Worm (Caenorhabditis elegans): ENCODE results near the gene K07F5.7.

K07F5.7 gene

DNA sequence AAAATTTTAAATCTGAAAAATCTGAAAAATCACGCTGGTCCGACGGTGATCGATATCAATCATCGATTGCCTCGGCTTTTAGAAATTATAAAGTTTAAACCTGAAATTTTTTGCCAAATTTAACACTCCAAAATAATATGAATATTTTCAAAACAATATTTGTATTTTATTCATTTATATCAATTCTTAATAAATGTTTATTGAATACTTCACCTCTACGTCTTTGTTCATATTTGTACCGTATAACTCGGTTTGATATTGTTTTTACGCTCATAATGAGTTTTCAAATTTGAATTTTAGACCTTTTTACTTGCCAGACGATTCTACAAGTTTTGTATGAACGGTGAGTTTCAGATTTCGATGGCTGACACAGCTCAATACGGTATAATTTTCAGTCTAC is 16.8 kb upstream of the K07F5.7 start, which contains the start of the genes K07F5.15 and K07F5.22:
K07F5.15 (plus strand) TSS at position 301 of the 400 bp plus-strand sequence.
K07F5.22 (plus strand) TSS at position 301 of the 400 bp plus-strand sequence.
- no peak for TF ChIP-seq sem-4 (tag; optimal IDR thresholded peaks at IDR 0.05)
- TF ChIP-seq mdl-1 (tag; optimal IDR thresholded peaks at IDR 0.05), result no peak
- no peak for TF ChIP-seq ZK546.5 (tag; optimal IDR thresholded peaks at IDR 0.05)
- TF ChIP-seq peb-1 (tag; optimal IDR thresholded peaks at IDR 0.05), result no peak
- TF ChIP-seq unc-39 (tag; optimal IDR thresholded peaks at IDR 0.05), result no peak

DNA sequence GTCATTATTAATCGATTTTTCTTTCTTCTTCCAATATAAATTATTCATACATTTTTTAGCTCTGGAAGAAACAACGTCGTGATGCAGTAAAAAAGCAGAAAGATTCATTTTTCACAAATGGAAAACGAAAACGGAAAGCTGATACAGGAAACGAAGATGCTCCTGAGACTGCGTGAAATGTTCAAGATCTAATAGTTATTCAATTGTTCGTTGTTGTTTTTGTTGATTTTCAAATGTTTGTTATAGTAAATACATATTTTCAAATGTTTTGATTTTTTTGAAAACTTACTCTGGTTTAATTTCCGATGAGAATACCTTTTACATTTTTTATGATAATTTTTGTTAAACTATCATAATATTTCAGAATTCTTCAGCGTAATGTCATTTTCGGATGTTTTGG is 15.8 kb upstream of the K07F5.7 start, which contains the start of gene K07F5.16:
K07F5.16 (plus strand) TSS at position 301 of the 400 bp plus-strand sequence.
- TF ChIP-seq F13H6.1 (tag; optimal IDR thresholded peaks at IDR 0.05), result no peak
- TF ChIP-seq elt-1 (tag; optimal IDR thresholded peaks at IDR 0.05), result no peak
- no peak for TF ChIP-seq nhr-10 (tag; optimal IDR thresholded peaks at IDR 0.05)
- no peak for TF ChIP-seq C34F6.9 (tag; optimal IDR thresholded peaks at IDR 0.05)
- TF ChIP-seq nhr-12 (tag; optimal IDR thresholded peaks at IDR 0.05), result no peak
- TF ChIP-seq unc-55 (GFP tag; optimal IDR thresholded peaks at IDR 0.05), result no peak
- TF ChIP-seq alr-1 (tag; optimal IDR thresholded peaks at IDR 0.05), result no peak
- TF ChIP-seq lin-13 (GFP tag; optimal IDR thresholded peaks at IDR 0.05), result no peak

DNA sequence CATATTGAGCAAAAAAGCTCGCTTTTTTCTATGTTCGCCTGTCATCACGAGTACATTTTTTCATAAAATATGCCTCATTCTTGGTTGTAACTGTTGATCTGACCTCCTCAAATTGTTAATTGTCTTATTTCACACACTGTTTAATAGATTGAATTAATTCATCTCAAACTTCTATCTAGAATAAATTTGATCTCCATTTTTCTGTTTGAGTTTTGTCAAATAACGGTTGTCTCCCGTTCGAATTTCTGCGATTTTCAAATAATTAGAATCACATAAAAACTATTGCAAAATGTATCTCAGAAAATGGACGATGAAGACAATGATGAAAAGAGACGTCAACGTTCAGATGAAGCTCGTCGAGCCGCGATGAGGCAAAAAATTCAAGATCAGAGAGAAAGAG is 13.9 kb upstream of the K07F5.7 start, which contains the start of gene K07F5.14:
K07F5.14 (plus strand) TSS at position 301 of the 400 bp plus-strand sequence.
- TF ChIP-seq nhr-129 (tag; optimal IDR thresholded peaks at IDR 0.05), result no peak
- no peak for TF ChIP-seq C34F6.9 (tag; optimal IDR thresholded peaks at IDR 0.05)
- no peak for TF ChIP-seq nhr-12 (tag; optimal IDR thresholded peaks at IDR 0.05)
- no peak for TF ChIP-seq nhr-25 (tag; optimal IDR thresholded peaks at IDR 0.05)
- TF ChIP-seq R02D3.7 (tag; optimal IDR thresholded peaks at IDR 0.05), result no peak
- TF ChIP-seq ztf-11 (tag; optimal IDR thresholded peaks at IDR 0.05), result no peak
- TF ChIP-seq crh-2 (tag; optimal IDR thresholded peaks at IDR 0.05), result no peak
- TF ChIP-seq Y55F3AM.14 (GFP tag; optimal IDR thresholded peaks at IDR 0.05), result no peak
- no peak for TF ChIP-seq ceh-16 (tag; optimal IDR thresholded peaks at IDR 0.05)
- no peak for TF ChIP-seq dmd-4 (tag; optimal IDR thresholded peaks at IDR 0.05)
- no peak for TF ChIP-seq elt-3 (tag; optimal IDR thresholded peaks at IDR 0.05)
- no peak for TF ChIP-seq egl-27 (tag; optimal IDR thresholded peaks at IDR 0.05)
- TF ChIP-seq nhr-11 (tag; optimal IDR thresholded peaks at IDR 0.05), result no peak
- TF ChIP-seq peb-1 (tag; optimal IDR thresholded peaks at IDR 0.05), result no peak
- TF ChIP-seq nhr-23 (tag; optimal IDR thresholded peaks at IDR 0.05), result no peak
- TF ChIP-seq nhr-6 (tag; optimal IDR thresholded peaks at IDR 0.05), result no peak
- TF ChIP-seq ceh-82 (tag; optimal IDR thresholded peaks at IDR 0.05), result no peak

DNA sequence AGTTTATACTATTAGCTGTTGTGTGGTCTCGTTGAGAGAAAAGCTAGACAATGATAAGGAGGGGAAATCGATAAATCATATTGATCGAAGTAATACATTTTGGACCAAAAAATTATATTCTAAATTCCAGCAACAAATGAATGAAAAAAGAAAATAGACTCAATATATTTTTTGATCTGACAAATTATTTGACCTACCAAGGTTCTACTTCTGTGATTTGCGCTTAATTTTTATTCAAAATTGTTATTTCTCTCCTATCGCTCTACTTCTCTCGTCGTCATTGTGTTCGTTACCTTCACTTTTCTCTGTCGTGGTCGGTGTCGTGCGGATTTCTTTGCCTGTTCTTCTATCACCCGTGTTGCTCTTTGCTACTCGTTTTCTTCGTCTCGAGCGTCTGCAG is 11.0 kb upstream of the K07F5.7 start:
- no peak for TF ChIP-seq ama-1 (optimal IDR thresholded peaks at IDR 0.05)

DNA sequence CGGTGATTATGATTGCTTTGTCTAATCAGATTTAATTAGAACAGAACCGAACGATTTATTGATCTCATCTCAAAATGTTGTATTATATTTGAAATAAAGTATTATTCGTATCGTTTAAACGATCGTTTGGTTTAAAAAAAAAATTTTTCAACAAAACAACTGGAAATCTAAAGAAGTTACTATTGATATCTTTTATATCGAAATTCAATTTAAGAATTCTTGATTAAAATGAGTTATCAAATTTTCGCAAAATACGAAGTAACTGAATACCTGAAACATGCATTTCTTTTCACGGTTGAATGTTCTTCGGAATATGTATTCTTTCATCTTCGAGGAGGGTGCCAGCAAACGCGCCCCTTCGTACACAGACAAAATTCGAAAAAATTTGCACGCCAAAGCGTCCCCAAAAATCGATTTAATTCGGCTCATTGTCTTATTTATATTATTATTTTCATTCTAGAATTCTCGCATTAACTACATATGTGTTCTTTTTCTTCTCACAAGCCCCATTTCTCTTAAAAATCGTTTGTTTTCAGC is 10.0 kb upstream of the K07F5.7 start, which contains the start of gene npp-1:
npp-1 (plus strand) TSS at position 537 of the 537 bp plus-strand sequence.
- TF ChIP-seq crh-2 (tag; optimal IDR thresholded peaks at IDR 0.05) (peak; percentile 4), unc-55 (GFP tag; optimal IDR thresholded peaks at IDR 0.05) (peak; percentile 62), C34F6.9 (tag; optimal IDR thresholded peaks at IDR 0.05) (peak; percentile 70), mdl-1 (tag; optimal IDR thresholded peaks at IDR 0.05) (no peak), lin-39 (tag; optimal IDR thresholded peaks at IDR 0.05) (no peak), gmeb-1 (tag; optimal IDR thresholded peaks at IDR 0.05) (peak; percentile 32), ztf-1 (GFP tag; conservative IDR thresholded peaks at IDR 0.05) (no peak), F13H6.1 (tag; optimal IDR thresholded peaks at IDR 0.05) (no peak), nhr-129 (tag; optimal IDR thresholded peaks at IDR 0.05) (peak; percentile 61), fos-1 (tag; optimal IDR thresholded peaks at IDR 0.05) (peak; percentile 2)

DNA sequence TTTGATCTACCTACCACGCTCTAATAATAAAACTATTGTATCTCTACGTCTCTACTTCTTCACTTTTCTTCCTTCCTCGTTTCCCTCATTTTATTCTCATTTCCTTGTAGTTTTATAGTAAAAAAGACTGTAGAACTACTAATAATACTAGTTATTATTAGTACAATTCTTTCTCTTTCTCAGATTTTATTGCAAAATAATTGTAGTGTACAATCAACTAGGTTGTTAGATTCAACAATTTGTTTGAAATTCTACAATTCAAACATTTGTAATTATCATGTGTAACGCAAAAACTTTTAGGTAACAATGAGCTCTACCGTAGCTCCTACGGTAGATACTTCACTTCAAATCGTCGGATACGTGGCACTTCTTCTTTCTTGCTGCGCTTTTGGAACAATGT is 7.7 kb upstream of the K07F5.7 start, which contains the start of gene K07F5.12:
K07F5.12 (plus strand) TSS at position 301 of the 400 bp plus-strand sequence.
- no peak for TF ChIP-seq ceh-82 (tag; optimal IDR thresholded peaks at IDR 0.05)
- no peak for TF ChIP-seq nhr-12 (tag; optimal IDR thresholded peaks at IDR 0.05)
- TF ChIP-seq gmeb-1 (tag; optimal IDR thresholded peaks at IDR 0.05), result no peak
- no peak for TF ChIP-seq skn-1 (tag; optimal IDR thresholded peaks at IDR 0.05)
- TF ChIP-seq unc-55 (GFP tag; optimal IDR thresholded peaks at IDR 0.05), result no peak
- no peak for TF ChIP-seq mdl-1 (tag; optimal IDR thresholded peaks at IDR 0.05)
- TF ChIP-seq elt-3 (tag; optimal IDR thresholded peaks at IDR 0.05), result no peak
- TF ChIP-seq nhr-23 (tag; optimal IDR thresholded peaks at IDR 0.05), result no peak
- TF ChIP-seq lsy-2 (tag; optimal IDR thresholded peaks at IDR 0.05), result no peak
- TF ChIP-seq zag-1 (tag; optimal IDR thresholded peaks at IDR 0.05), result no peak
